Fruit fly (Drosophila melanogaster): ENCODE data around the gene Myc.

The Myc gene

dm6 chrX:3431641-3432040 is 58.7 kb downstream of the Myc start (continued):
- TF ChIP-seq CG10654 (GFP tag; optimal IDR thresholded peaks at IDR 0.05) (peak; percentile 41), Nf-YB (GFP tag; optimal IDR thresholded peaks at IDR 0.05) (peak; percentile 42), CG13123 (GFP tag; optimal IDR thresholded peaks at IDR 0.05) (peak; percentile 15), Neu2 (GFP tag; optimal IDR thresholded peaks at IDR 0.05; ENCODE audit: borderline replicate concordance) (no peak), ham (GFP tag; IDR thresholded peaks at IDR 0.05) (no peak), Dek (tag; optimal IDR thresholded peaks at IDR 0.05) (peak; percentile 60), lov (optimal IDR thresholded peaks at IDR 0.05) (no peak), lov (GFP tag; IDR thresholded peaks at IDR 0.05) (peak; percentile 46; the same call in 2 of the 3 replicates), Rx (GFP tag; IDR thresholded peaks at IDR 0.05) (0 out of 2 replicates have a peak, but pooled peaks have one; percentile 27), Bgb (GFP tag; IDR thresholded peaks at IDR 0.05; ENCODE audit: partially characterized antibody) (no peak), jumu (GFP tag; optimal IDR thresholded peaks at IDR 0.05) (no peak), crc (GFP tag; optimal IDR thresholded peaks at IDR 0.05) (no peak), fru (optimal IDR thresholded peaks at IDR 0.05) (no peak), stwl (tag; optimal IDR thresholded peaks at IDR 0.05) (no peak), CG18619 (GFP tag; optimal IDR thresholded peaks at IDR 0.05) (peak; percentile 36), CG2875 (GFP tag; optimal IDR thresholded peaks at IDR 0.05) (peak; percentile 27), CG32772 (GFP tag; IDR thresholded peaks at IDR 0.05) (peak; percentile 82), CG6813 (GFP tag; optimal IDR thresholded peaks at IDR 0.05) (no peak), CG34376 (GFP tag; optimal IDR thresholded peaks at IDR 0.05) (no peak), her (GFP tag; optimal IDR thresholded peaks at IDR 0.05) (no peak), oc (tag; optimal IDR thresholded peaks at IDR 0.05) (peak; percentile 69), mam (GFP tag; optimal IDR thresholded peaks at IDR 0.05) (no peak), lola (GFP tag; optimal IDR thresholded peaks at IDR 0.05) (peak in 1 of 3 experiments; percentile 48), CG8765 (GFP tag; IDR thresholded peaks at IDR 0.05) (no peak), CG4360 (GFP tag; IDR thresholded peaks at IDR 0.05) (0 out of 2 replicates have a peak, but pooled peaks have one; percentile 27), stc (GFP tag; IDR thresholded peaks at IDR 0.05) (peak; percentile 87), Adf1 (GFP tag; IDR thresholded peaks at IDR 0.05) (no peak), CG32532 (GFP tag; IDR thresholded peaks at IDR 0.05) (peak; percentile 86), HLH3B (GFP tag; IDR thresholded peaks at IDR 0.05) (peak; percentile 59), CG7357 (GFP tag; IDR thresholded peaks at IDR 0.05) (peak; percentile 60; the same call in 2 of the 3 replicates), amos (GFP tag; IDR thresholded peaks at IDR 0.05; ENCODE audit: partially characterized antibody) (no peak), Atf-2 (GFP tag; optimal IDR thresholded peaks at IDR 0.05) (peak; percentile 16), CG8388 (GFP tag; optimal IDR thresholded peaks at IDR 0.05) (peak; percentile 72), fu2 (GFP tag; optimal IDR thresholded peaks at IDR 0.05) (no peak), Scr (GFP tag; IDR thresholded peaks at IDR 0.05; ENCODE audit: partially characterized antibody) (no peak), CG13775 (GFP tag; optimal IDR thresholded peaks at IDR 0.05) (peak; percentile 32), CG9437 (GFP tag; optimal IDR thresholded peaks at IDR 0.05) (peak; percentile 59), ci (GFP tag; IDR thresholded peaks at IDR 0.05) (peak; percentile 86), CTCF (GFP tag; optimal IDR thresholded peaks at IDR 0.05) (no peak), dmrt99B (tag; optimal IDR thresholded peaks at IDR 0.05) (peak; percentile 84), CG16779 (GFP tag; IDR thresholded peaks at IDR 0.05) (no peak), CG9727 (GFP tag; optimal IDR thresholded peaks at IDR 0.05) (peak; percentile 56), pnt (GFP tag; optimal IDR thresholded peaks at IDR 0.05) (no peak), sim (GFP tag; IDR thresholded peaks at IDR 0.05) (peak; percentile 36; the same call in 1 of the 2 replicates), aop (GFP tag; IDR thresholded peaks at IDR 0.05) (no peak), CG13424 (tag; optimal IDR thresholded peaks at IDR 0.05) (peak; percentile 71), Chrac-16 (GFP tag; optimal IDR thresholded peaks at IDR 0.05) (peak; percentile 45), CG30020 (tag; optimal IDR thresholded peaks at IDR 0.05) (peak; percentile 18), az2 (GFP tag; optimal IDR thresholded peaks at IDR 0.05) (peak; percentile 55), Gug (GFP tag; IDR thresholded peaks at IDR 0.05) (0 out of 4 replicates have a peak, but pooled peaks have one; percentile 10), trh (GFP tag; optimal IDR thresholded peaks at IDR 0.05) (peak; percentile 0), dimm (GFP tag; IDR thresholded peaks at IDR 0.05) (peak; percentile 46)
